Worm (Caenorhabditis elegans): ENCODE measurements around the gene Y75B8A.34.
A peak's percentile ranks its signal among the peaks of the same experiment; 100 is the strongest.

Gene Y75B8A.34

ce11 chrIII:12399709-12400108 is 40.3 kb downstream of the Y75B8A.34 start:
- TF ChIP-seq hmg-1.1 (GFP tag; IDR thresholded peaks at IDR 0.05) (peak; percentile 68), skn-1 (tag; optimal IDR thresholded peaks at IDR 0.05) (no peak), dmd-9 (GFP tag; IDR thresholded peaks at IDR 0.05) (peak; percentile 51; the same call in 1 of the 2 replicates), daf-19 (GFP tag; conservative IDR thresholded peaks at IDR 0.05) (no peak), dmd-8 (GFP tag; IDR thresholded peaks at IDR 0.05) (0 out of 2 replicates have a peak, but pooled peaks have one; percentile 50), lin-38 (GFP tag; IDR thresholded peaks at IDR 0.05) (peak; percentile 72), lim-7 (GFP tag; IDR thresholded peaks at IDR 0.05) (peak; percentile 75), ctbp-1 (GFP tag; IDR thresholded peaks at IDR 0.05) (peak; percentile 55; the same call in 1 of the 2 replicates), lin-13 (GFP tag; optimal IDR thresholded peaks at IDR 0.05) (no peak), mes-2 (tag; optimal IDR thresholded peaks at IDR 0.05; ENCODE audit: poor library complexity, severe bottlenecking) (peak; percentile 61), hlh-30 (tag; optimal IDR thresholded peaks at IDR 0.05; ENCODE audit: insufficient read depth) (peak; percentile 4), dpl-1 (GFP tag; optimal IDR thresholded peaks at IDR 0.05) (no peak), ZK337.2 (GFP tag; IDR thresholded peaks at IDR 0.05) (no peak), dve-1 (tag; optimal IDR thresholded peaks at IDR 0.05; ENCODE audit: insufficient read depth) (no peak), lir-3 (tag; optimal IDR thresholded peaks at IDR 0.05) (no peak), nhr-42 (GFP tag; IDR thresholded peaks at IDR 0.05) (0 out of 2 replicates have a peak, but pooled peaks have one; percentile 7), ceh-32 (tag; optimal IDR thresholded peaks at IDR 0.05; ENCODE audit: poor library complexity) (no peak), saeg-2 (GFP tag; IDR thresholded peaks at IDR 0.05) (no peak), madf-9 (GFP tag; conservative IDR thresholded peaks at IDR 0.05) (peak; percentile 43; the same call in 1 of the 2 replicates), F10B5.3 (tag; optimal IDR thresholded peaks at IDR 0.05) (no peak), nhr-102 (tag; optimal IDR thresholded peaks at IDR 0.05) (no peak), F44E2.7 (GFP tag; IDR thresholded peaks at IDR 0.05) (0 out of 2 replicates have a peak, but pooled peaks have one; percentile 13), zag-1 (tag; optimal IDR thresholded peaks at IDR 0.05) (no peak), mxl-2 (GFP tag; conservative IDR thresholded peaks at IDR 0.05) (no peak), tra-1 (GFP tag; IDR thresholded peaks at IDR 0.05) (0 out of 2 replicates have a peak, but pooled peaks have one; percentile 22), php-3 (GFP tag; IDR thresholded peaks at IDR 0.05) (no peak), ces-1 (GFP tag; optimal IDR thresholded peaks at IDR 0.05) (no peak), arid-1 (GFP tag; conservative IDR thresholded peaks at IDR 0.05) (peak; percentile 59; the same call in 1 of the 2 replicates), pqm-1 (tag; optimal IDR thresholded peaks at IDR 0.05) (no peak), zip-11 (GFP tag; IDR thresholded peaks at IDR 0.05) (no peak), zip-2 (tag; optimal IDR thresholded peaks at IDR 0.05) (no peak), spr-3 (GFP tag; optimal IDR thresholded peaks at IDR 0.05) (peak; percentile 15), daf-16 (GFP tag; optimal IDR thresholded peaks at IDR 0.05) (peak in 1 of 2 experiments; percentile 20), daf-16 (tag; optimal IDR thresholded peaks at IDR 0.05) (no peak), fos-1 (tag; optimal IDR thresholded peaks at IDR 0.05) (no peak), tag-97 (GFP tag; IDR thresholded peaks at IDR 0.05) (no peak), Y5F2A.4 (GFP tag; optimal IDR thresholded peaks at IDR 0.05) (no peak), snpc-1.2 (GFP tag; IDR thresholded peaks at IDR 0.05) (peak; percentile 37; the same call in 1 of the 2 replicates), unc-39 (tag; optimal IDR thresholded peaks at IDR 0.05) (no peak), ceh-44 (GFP tag; IDR thresholded peaks at IDR 0.05) (no peak), fkh-10 (GFP tag; optimal IDR thresholded peaks at IDR 0.05) (no peak), nhr-6 (tag; optimal IDR thresholded peaks at IDR 0.05) (no peak), Y105C5A.15 (GFP tag; IDR thresholded peaks at IDR 0.05) (no peak), zfp-3 (GFP tag; conservative IDR thresholded peaks at IDR 0.05) (no peak), egl-27 (tag; optimal IDR thresholded peaks at IDR 0.05) (no peak), nhr-48 (tag; optimal IDR thresholded peaks at IDR 0.05) (no peak), zfp-2 (tag; optimal IDR thresholded peaks at IDR 0.05) (peak; percentile 7), T20F7.1 (GFP tag; optimal IDR thresholded peaks at IDR 0.05) (no peak), ZK546.5 (tag; optimal IDR thresholded peaks at IDR 0.05) (no peak), mdt-29 (GFP tag; IDR thresholded peaks at IDR 0.05) (0 out of 2 replicates have a peak, but pooled peaks have one; percentile 21), ztf-7 (tag; optimal IDR thresholded peaks at IDR 0.05) (no peak)

Data from whole organism, L4 larva.